Worm (Caenorhabditis elegans): Measurements from ENCODE around the gene C25F9.2.

The C25F9.2 gene

DNA sequence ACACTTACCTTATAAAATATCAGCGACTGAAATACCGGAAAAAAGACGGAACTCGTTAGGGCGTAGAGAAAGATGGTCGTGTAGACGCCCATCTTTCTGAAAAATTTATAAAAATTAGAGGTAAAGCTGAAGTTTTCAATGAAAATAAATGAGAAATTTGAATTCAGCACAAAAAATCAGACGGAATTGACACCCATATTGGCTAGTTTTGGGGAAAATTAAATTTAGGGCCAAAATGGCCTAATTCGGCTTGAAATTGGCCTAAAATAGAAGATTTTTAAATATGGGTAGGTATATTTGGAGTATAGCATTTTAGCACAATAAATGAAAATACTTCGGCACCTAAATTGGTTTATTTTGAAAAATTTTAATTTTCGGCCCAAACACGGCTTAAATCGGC lies 31.2 kb upstream of the C25F9.2 start, which contains the start of gene slcr-46.2 (continued):
- TF ChIP-seq rpc-1 (optimal IDR thresholded peaks at IDR 0.05) (no peak), rpc-1 (tag; optimal IDR thresholded peaks at IDR 0.05) (no peak), tbx-9 (tag; optimal IDR thresholded peaks at IDR 0.05; ENCODE audit: borderline replicate concordance) (no peak)

DNA sequence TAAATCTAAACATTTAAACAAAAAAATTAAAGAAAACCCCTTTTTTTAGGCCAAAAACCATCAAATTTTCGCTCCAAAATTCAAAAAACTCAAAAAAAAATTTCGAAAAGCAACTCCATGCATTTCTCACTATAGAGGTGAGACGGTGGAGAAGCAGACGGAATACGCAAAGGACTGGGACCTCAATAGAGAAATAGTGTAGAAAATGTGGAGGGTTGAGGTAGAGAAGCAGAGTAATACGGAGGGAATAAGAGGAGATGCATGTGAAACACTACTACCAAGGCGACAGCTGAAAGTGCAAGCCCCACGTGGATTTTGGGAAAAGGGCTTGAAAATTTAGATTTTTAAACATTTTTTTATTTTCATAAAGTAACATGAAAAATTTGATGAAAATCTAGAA lies 30.0 kb upstream of the C25F9.2 start:
- TF ChIP-seq zfh-2 (GFP tag; conservative IDR thresholded peaks at IDR 0.05) (no peak), hmg-1.2 (GFP tag; IDR thresholded peaks at IDR 0.05) (peak; percentile 76)

DNA sequence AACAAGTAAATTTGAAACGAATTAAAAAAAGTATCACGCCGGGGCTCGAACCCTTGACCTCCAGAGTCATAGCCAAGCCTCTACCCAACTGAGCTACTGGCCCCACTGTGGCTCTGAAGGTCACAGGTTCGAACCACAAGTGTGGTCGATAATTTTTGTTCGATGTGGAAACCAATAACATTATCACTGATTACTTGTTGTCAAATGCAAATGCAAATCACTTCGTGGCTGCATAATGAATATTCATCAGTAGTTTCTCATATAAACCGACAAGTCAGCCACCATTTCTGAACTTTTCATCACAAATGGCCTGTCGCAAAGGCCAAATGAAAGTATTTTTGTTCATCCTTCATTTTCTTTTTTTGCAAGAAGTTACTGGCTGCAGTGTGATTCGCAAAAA lies 26.5 kb upstream of the C25F9.2 start, which contains the start of gene C25F9.8:
Gene C25F9.8, plus strand, starts transcription at position 301 of the 400 bp plus-strand sequence.
- no peak for TF ChIP-seq rpc-1 (optimal IDR thresholded peaks at IDR 0.05)
- TF ChIP-seq rpc-1 (tag; optimal IDR thresholded peaks at IDR 0.05), result peak; percentile 46
- peak; percentile 35 for TF ChIP-seq tbp1 (GFP tag; optimal IDR thresholded peaks at IDR 0.05)
- TF ChIP-seq nhr-90 (tag; optimal IDR thresholded peaks at IDR 0.05), result no peak

DNA sequence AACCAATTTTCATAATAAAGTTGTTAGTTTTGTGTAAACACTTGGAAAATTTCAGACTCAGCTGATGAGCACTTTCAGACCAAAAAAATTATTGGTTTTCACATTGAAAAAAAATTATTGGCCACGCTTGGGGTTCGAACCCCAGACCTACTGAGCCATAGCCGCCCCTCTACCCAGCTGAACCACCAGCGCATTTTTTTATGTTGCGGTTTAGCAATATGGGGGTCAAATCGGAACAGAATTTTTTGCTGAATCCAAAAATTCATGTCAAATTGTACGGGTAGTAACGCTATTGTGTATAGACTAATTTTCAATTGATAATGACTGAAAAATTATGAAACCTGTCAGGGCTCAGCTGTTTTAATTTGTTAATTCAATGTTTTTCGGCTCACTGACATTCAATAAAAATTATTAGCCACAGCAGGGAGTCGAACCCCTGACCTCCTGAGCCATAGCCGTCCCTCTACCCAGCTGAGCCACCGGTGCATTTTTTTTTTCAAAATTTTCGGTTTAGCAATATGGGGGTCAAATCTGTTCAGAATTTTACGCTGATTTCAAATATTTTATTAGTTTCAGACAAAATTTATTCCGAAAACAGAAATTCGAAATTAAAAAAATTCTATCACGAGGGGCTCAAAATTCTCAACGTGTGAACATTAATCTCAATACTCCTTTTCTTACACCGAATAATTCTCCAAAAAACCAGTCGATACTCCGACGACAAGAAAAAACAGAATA lies 24.5 kb upstream of the C25F9.2 start:
- TF ChIP-seq fkh-3 (tag; optimal IDR thresholded peaks at IDR 0.05) (no peak), B0261.1 (tag; optimal IDR thresholded peaks at IDR 0.05) (peak; percentile 37), tbp1 (GFP tag; optimal IDR thresholded peaks at IDR 0.05) (peak; percentile 78), dox-1 (GFP tag; IDR thresholded peaks at IDR 0.05) (no peak), Y95B8A.8 (GFP tag; IDR thresholded peaks at IDR 0.05) (no peak), ztf-18 (tag; optimal IDR thresholded peaks at IDR 0.05) (peak; percentile 4), rpc-1 (optimal IDR thresholded peaks at IDR 0.05) (peak; percentile 22), rpc-1 (tag; optimal IDR thresholded peaks at IDR 0.05) (peak; percentile 66)

DNA sequence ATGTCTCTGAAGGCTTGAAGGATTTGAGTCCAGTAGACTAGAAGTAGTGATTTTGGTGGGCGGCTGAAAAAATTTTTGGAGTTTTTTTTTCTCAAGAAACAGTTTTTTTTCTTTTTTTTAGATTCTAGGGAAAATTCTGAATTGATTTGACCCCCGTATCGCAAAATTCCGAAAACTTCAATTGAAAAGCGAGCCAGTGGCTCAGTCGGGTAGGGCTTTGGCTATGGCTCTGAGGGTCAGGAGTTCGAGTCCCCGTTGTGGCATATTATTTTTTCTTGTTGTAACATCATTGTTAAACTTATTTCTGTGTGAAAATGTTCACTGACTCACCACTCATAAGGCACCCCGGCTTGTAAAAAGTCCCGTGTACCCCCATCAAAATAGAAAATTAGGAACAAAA lies 22.9 kb upstream of the C25F9.2 start:
- TF ChIP-seq snpc-1.3 (tag; optimal IDR thresholded peaks at IDR 0.05; ENCODE audit: insufficient read depth) (no peak), egl-18 (GFP tag; IDR thresholded peaks at IDR 0.05) (no peak), unc-62 (GFP tag; optimal IDR thresholded peaks at IDR 0.05) (no peak), tbp1 (GFP tag; optimal IDR thresholded peaks at IDR 0.05) (peak; percentile 64), madf-3 (GFP tag; IDR thresholded peaks at IDR 0.05) (no peak), Y53G8AR.9 (GFP tag; conservative IDR thresholded peaks at IDR 0.05) (no peak), ets-4 (GFP tag; optimal IDR thresholded peaks at IDR 0.05) (no peak), madf-6 (GFP tag; IDR thresholded peaks at IDR 0.05) (no peak), F57A8.1 (GFP tag; optimal IDR thresholded peaks at IDR 0.05) (no peak), rpc-1 (optimal IDR thresholded peaks at IDR 0.05) (peak; percentile 8), rpc-1 (tag; optimal IDR thresholded peaks at IDR 0.05) (peak; percentile 56), ceh-91 (GFP tag; IDR thresholded peaks at IDR 0.05) (no peak), mcd-1 (GFP tag; IDR thresholded peaks at IDR 0.05) (no peak), egl-44 (GFP tag; IDR thresholded peaks at IDR 0.05) (no peak), F10E7.11 (tag; optimal IDR thresholded peaks at IDR 0.05) (no peak), lsy-27 (tag; optimal IDR thresholded peaks at IDR 0.05; ENCODE audit: borderline replicate concordance, insufficient read depth) (no peak)

DNA sequence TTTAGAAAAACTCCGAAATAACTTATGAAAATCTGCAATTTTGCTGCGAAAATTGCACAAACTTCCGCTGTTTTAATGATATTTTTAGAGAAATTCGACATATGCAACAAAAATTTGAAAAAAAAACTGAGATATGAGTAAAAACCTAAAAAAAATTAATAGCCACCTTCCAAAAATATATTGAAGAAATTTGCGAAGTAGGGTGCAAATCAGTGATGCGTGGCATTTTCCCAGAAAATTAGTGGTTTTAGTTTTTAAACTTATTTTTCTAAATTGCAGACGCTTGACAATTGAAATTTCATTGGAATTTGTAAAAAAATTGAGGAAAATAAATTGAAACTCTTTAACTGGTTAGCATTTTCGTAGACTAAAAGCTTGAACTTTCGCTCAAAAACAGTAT lies 22.4 kb upstream of the C25F9.2 start, which contains the start of gene C25F9.13:
Gene C25F9.13, minus strand, starts transcription at position 101 of the 400 bp plus-strand sequence.
- no peak for TF ChIP-seq cebp-1 (GFP tag; IDR thresholded peaks at IDR 0.05)
- no peak for TF ChIP-seq cebp-1 (tag; optimal IDR thresholded peaks at IDR 0.05)
- TF ChIP-seq hmg-20 (GFP tag; IDR thresholded peaks at IDR 0.05), result no peak
- no peak for TF ChIP-seq F57A8.1 (GFP tag; optimal IDR thresholded peaks at IDR 0.05)
- no peak for TF ChIP-seq aptf-2 (GFP tag; conservative IDR thresholded peaks at IDR 0.05)
- TF ChIP-seq T26A5.8 (tag; optimal IDR thresholded peaks at IDR 0.05), result no peak
- no peak for TF ChIP-seq ceh-40 (GFP tag; IDR thresholded peaks at IDR 0.05)
- no peak for TF ChIP-seq chd-7 (tag; optimal IDR thresholded peaks at IDR 0.05)
- no peak for TF ChIP-seq snpc-1.3 (tag; optimal IDR thresholded peaks at IDR 0.05; ENCODE audit: insufficient read depth)
- no peak for TF ChIP-seq egrh-3 (GFP tag; IDR thresholded peaks at IDR 0.05)
- no peak for TF ChIP-seq ets-4 (GFP tag; optimal IDR thresholded peaks at IDR 0.05)
- no peak for TF ChIP-seq B0336.3 (GFP tag; IDR thresholded peaks at IDR 0.05)
- TF ChIP-seq ztf-3 (GFP tag; optimal IDR thresholded peaks at IDR 0.05), result no peak
- no peak for TF ChIP-seq madf-3 (GFP tag; IDR thresholded peaks at IDR 0.05)
- TF ChIP-seq F39B2.1 (GFP tag; IDR thresholded peaks at IDR 0.05), result no peak
- no peak for TF ChIP-seq pha-4 (tag; optimal IDR thresholded peaks at IDR 0.05)
- TF ChIP-seq zim-3 (tag; optimal IDR thresholded peaks at IDR 0.05), result no peak
- TF ChIP-seq madf-10 (tag; optimal IDR thresholded peaks at IDR 0.05), result no peak
